Worm (Caenorhabditis elegans): ENCODE measurements around the gene Y43F8B.9.

The Y43F8B.9 gene

ce11 chrV:19527565-19527964, 49.6 kb downstream of the Y43F8B.9 start (continued):
- TF ChIP-seq K11D2.4 (GFP tag; IDR thresholded peaks at IDR 0.05) = peak; percentile 45; the same call in 1 of the 2 replicates
- TF ChIP-seq nhr-120 (GFP tag; IDR thresholded peaks at IDR 0.05) = no peak
- TF ChIP-seq let-607 (tag; optimal IDR thresholded peaks at IDR 0.05) = peak; percentile 74 to 81
- peak; percentile 80 for TF ChIP-seq ets-4 (GFP tag; optimal IDR thresholded peaks at IDR 0.05)
- TF ChIP-seq lag-1 (GFP tag; IDR thresholded peaks at IDR 0.05) = no peak
- peak; percentile 86 for TF ChIP-seq ztf-22 (GFP tag; optimal IDR thresholded peaks at IDR 0.05)
- no peak for TF ChIP-seq fkh-3 (tag; optimal IDR thresholded peaks at IDR 0.05)
- no peak for TF ChIP-seq dpl-1 (GFP tag; optimal IDR thresholded peaks at IDR 0.05)
- no peak for TF ChIP-seq F55B11.4 (tag; optimal IDR thresholded peaks at IDR 0.05; ENCODE audit: borderline replicate concordance, insufficient read depth)
- TF ChIP-seq nhr-80 (tag; optimal IDR thresholded peaks at IDR 0.05) = peak; percentile 94
- no peak for TF ChIP-seq ztf-25 (GFP tag; IDR thresholded peaks at IDR 0.05)
- TF ChIP-seq nhr-27 (tag; optimal IDR thresholded peaks at IDR 0.05) = no peak
- TF ChIP-seq mcd-1 (GFP tag; IDR thresholded peaks at IDR 0.05) = peak; percentile 30; the same call in 1 of the 2 replicates
- TF ChIP-seq akir-1 (GFP tag; optimal IDR thresholded peaks at IDR 0.05) = no peak
- no peak for TF ChIP-seq ceh-27 (GFP tag; optimal IDR thresholded peaks at IDR 0.05)
- TF ChIP-seq lin-40 (tag; optimal IDR thresholded peaks at IDR 0.05) = peak; percentile 70
- no peak for TF ChIP-seq B0261.1 (tag; optimal IDR thresholded peaks at IDR 0.05)
- no peak for TF ChIP-seq hmg-20 (GFP tag; IDR thresholded peaks at IDR 0.05)
- peak; percentile 8 for TF ChIP-seq repo-1 (tag; optimal IDR thresholded peaks at IDR 0.05)
- no peak for TF ChIP-seq zfh-2 (GFP tag; conservative IDR thresholded peaks at IDR 0.05)
- no peak for TF ChIP-seq F52B5.7 (tag; optimal IDR thresholded peaks at IDR 0.05)
- peak; percentile 54 for TF ChIP-seq tbp1 (GFP tag; optimal IDR thresholded peaks at IDR 0.05)
- TF ChIP-seq ceh-100 (GFP tag; IDR thresholded peaks at IDR 0.05) = no peak
- TF ChIP-seq lin-35 (GFP tag; optimal IDR thresholded peaks at IDR 0.05) = no peak
- TF ChIP-seq zim-3 (tag; optimal IDR thresholded peaks at IDR 0.05) = no peak
- no peak for TF ChIP-seq D2030.7 (GFP tag; IDR thresholded peaks at IDR 0.05)
- TF ChIP-seq nhr-90 (tag; optimal IDR thresholded peaks at IDR 0.05) = peak; percentile 11
- no peak for TF ChIP-seq F10E7.11 (tag; optimal IDR thresholded peaks at IDR 0.05)
- peak; percentile 69 for TF ChIP-seq ztf-26 (tag; optimal IDR thresholded peaks at IDR 0.05)
- TF ChIP-seq lir-1 (GFP tag; conservative IDR thresholded peaks at IDR 0.05) = no peak; the same call in 1 of the 2 replicates
- peak; percentile 15 for TF ChIP-seq unc-62 (GFP tag; optimal IDR thresholded peaks at IDR 0.05)
- no peak for TF ChIP-seq mes-4 (tag; optimal IDR thresholded peaks at IDR 0.05)
- no peak for TF ChIP-seq madf-6 (GFP tag; IDR thresholded peaks at IDR 0.05)

- TF ChIP-seq tlf-1 (GFP tag; optimal IDR thresholded peaks at IDR 0.05) (peak; percentile 75), unc-130 (GFP tag; optimal IDR thresholded peaks at IDR 0.05) (no peak), dpl-1 (GFP tag; optimal IDR thresholded peaks at IDR 0.05) (no peak), K12H6.12 (tag; optimal IDR thresholded peaks at IDR 0.05) (peak; percentile 90), nfyb-1 (GFP tag; IDR thresholded peaks at IDR 0.05) (peak; percentile 73), nfya-2 (GFP tag; IDR thresholded peaks at IDR 0.05) (no peak), mxl-1 (tag; optimal IDR thresholded peaks at IDR 0.05) (no peak), snpc-1.3 (tag; optimal IDR thresholded peaks at IDR 0.05; ENCODE audit: insufficient read depth) (no peak), ceh-100 (GFP tag; IDR thresholded peaks at IDR 0.05) (no peak), F52B5.7 (tag; optimal IDR thresholded peaks at IDR 0.05) (no peak), him-1 (tag; optimal IDR thresholded peaks at IDR 0.05) (no peak), attf-6 (GFP tag; IDR thresholded peaks at IDR 0.05) (no peak), hlh-26 (GFP tag; conservative IDR thresholded peaks at IDR 0.05) (no peak), F37B4.10 (GFP tag; IDR thresholded peaks at IDR 0.05) (no peak), nfya-1 (tag; optimal IDR thresholded peaks at IDR 0.05; ENCODE audit: borderline replicate concordance, insufficient read depth) (no peak), Y53F4B.3 (GFP tag; IDR thresholded peaks at IDR 0.05) (no peak), lin-54 (GFP tag; optimal IDR thresholded peaks at IDR 0.05) (peak; percentile 55), K11D2.4 (GFP tag; IDR thresholded peaks at IDR 0.05) (peak; percentile 92), egrh-3 (GFP tag; IDR thresholded peaks at IDR 0.05) (peak; percentile 29; the same call in 1 of the 2 replicates), hmg-20 (GFP tag; IDR thresholded peaks at IDR 0.05) (no peak), F49E8.2 (tag; optimal IDR thresholded peaks at IDR 0.05; ENCODE audit: insufficient read depth) (no peak)
Measured at ce11 chrV:19529168-19529567, 51.2 kb downstream of the Y43F8B.9 start.
